Fruit fly (Drosophila melanogaster) whole organism, embryonic: ENCODE measurements around the gene Atat.

ENCODE experiments used
- ATbp ChIP-seq: fragments of 200-800 bp; sonication (Bioruptor generic); optimal IDR thresholded peaks from 2 replicates; lab custom pipeline; 2017; ENCODE audit warnings: missing biosample characterization, mild to moderate bottlenecking, missing genetic modification characterization, missing genetic modification reagents
- Aef1 ChIP-seq: fragments of 200-800 bp; sonication (Bioruptor generic); IDR thresholded peaks from 3 replicates; pipeline ENCODE4 v1.3.6; 2022; ENCODE audit warnings: missing biosample characterization, missing genetic modification characterization
- Antp ChIP-seq: fragments of 200-800 bp; sonication (Bioruptor generic); optimal IDR thresholded peaks from 3 replicates; lab custom pipeline; 2016; ENCODE audit warnings: missing biosample characterization, missing genetic modification characterization
- CG10274 ChIP-seq: fragments of 200-800 bp; sonication (Bioruptor generic); optimal IDR thresholded peaks from 3 replicates; lab custom pipeline; 2017; ENCODE audit warnings: missing biosample characterization, mild to moderate bottlenecking, missing genetic modification characterization
- CG10321 ChIP-seq: fragments of 200-800 bp; sonication (Bioruptor generic); IDR thresholded peaks from 2 replicates; pipeline ENCODE4 v1.3.6; 2022; ENCODE audit warnings: missing biosample characterization, missing genetic modification characterization
- CG10543 ChIP-seq: fragments of 200-800 bp; sonication (Bioruptor generic); optimal IDR thresholded peaks from 3 replicates; lab custom pipeline; 2017; ENCODE audit warnings: missing biosample characterization, mild to moderate bottlenecking, missing genetic modification characterization, moderate library complexity
- CG12659 ChIP-seq: fragments of 200-800 bp; sonication (Bioruptor generic); optimal IDR thresholded peaks from 3 replicates; lab custom pipeline; 2017; ENCODE audit warnings: mild to moderate bottlenecking, missing biosample characterization, missing genetic modification reagents, missing genetic modification characterization
- CG1529 ChIP-seq: fragments of 200-800 bp; sonication (Bioruptor generic); optimal IDR thresholded peaks from 3 replicates; lab custom pipeline; 2018; ENCODE audit warnings: missing biosample characterization, missing genetic modification characterization
- CG3065 ChIP-seq: fragments of 200-800 bp; sonication (Bioruptor generic); optimal IDR thresholded peaks from 2 replicates; lab custom pipeline; 2016; ENCODE audit warnings: missing biosample characterization, missing genetic modification characterization
- CG4360 ChIP-seq: fragments of 200-800 bp; sonication (Bioruptor generic); IDR thresholded peaks from 2 replicates; pipeline ENCODE4 v1.3.6; 2022; ENCODE audit warnings: missing biosample characterization, missing genetic modification characterization
- CG8359 ChIP-seq: fragments of 200-800 bp; sonication (Bioruptor generic); optimal IDR thresholded peaks from 2 replicates; lab custom pipeline; 2017; ENCODE audit warnings: missing biosample characterization, mild to moderate bottlenecking, missing genetic modification characterization, borderline replicate concordance
- CG9727 ChIP-seq: fragments of 200-800 bp; sonication (Bioruptor generic); optimal IDR thresholded peaks from 3 replicates; lab custom pipeline; 2017; ENCODE audit warnings: missing biosample characterization, mild to moderate bottlenecking, missing genetic modification characterization
- D19B ChIP-seq: fragments of 200-800 bp; sonication (Bioruptor generic); optimal IDR thresholded peaks from 2 replicates; lab custom pipeline; 2017; ENCODE audit warnings: missing biosample characterization, mild to moderate bottlenecking, missing genetic modification characterization
- Dad ChIP-seq: fragments of 200-800 bp; sonication (Bioruptor generic); optimal IDR thresholded peaks from 3 replicates; lab custom pipeline; 2016; ENCODE audit warnings: missing biosample characterization, missing genetic modification characterization
- Dll ChIP-seq: fragments of 200-800 bp; sonication (Bioruptor generic); IDR thresholded peaks from 4 replicates; pipeline ENCODE4 v1.3.6; 2022; ENCODE audit warnings: missing biosample characterization, missing genetic modification characterization; ENCODE audit not compliant: partially characterized antibody
- E2f1 ChIP-seq: fragments of 200-800 bp; sonication (Bioruptor generic); IDR thresholded peaks from 2 replicates; pipeline ENCODE4 v1.3.6; 2022; ENCODE audit warnings: missing biosample characterization, missing genetic modification characterization
- E2f2 ChIP-seq: fragments of 200-800 bp; sonication (Bioruptor generic); IDR thresholded peaks from 2 replicates; pipeline ENCODE4 v1.3.6; 2022; ENCODE audit warnings: missing biosample characterization, missing genetic modification characterization
- HHEX ChIP-seq: fragments of 200-800 bp; sonication (Bioruptor generic); optimal IDR thresholded peaks from 3 replicates; lab custom pipeline; 2017; ENCODE audit warnings: missing biosample characterization, mild to moderate bottlenecking, missing genetic modification characterization, missing genetic modification reagents
- HLHmδ ChIP-seq: fragments of 200-800 bp; sonication (Bioruptor generic); optimal IDR thresholded peaks from 2 replicates; lab custom pipeline; 2018; ENCODE audit warnings: missing biosample characterization, mild to moderate bottlenecking, missing genetic modification characterization, moderate library complexity
- Hmr ChIP-seq: fragments of 200-800 bp; sonication (Bioruptor generic); optimal IDR thresholded peaks from 3 replicates; lab custom pipeline; 2017; ENCODE audit warnings: mild to moderate bottlenecking, missing biosample characterization, missing genetic modification reagents, missing genetic modification characterization
- Hr3 ChIP-seq: fragments of 200-800 bp; sonication (Bioruptor generic); optimal IDR thresholded peaks from 3 replicates; lab custom pipeline; 2016; ENCODE audit warnings: missing biosample characterization, missing genetic modification characterization
- Hsf ChIP-seq: fragments of 200-800 bp; sonication (Bioruptor generic); optimal IDR thresholded peaks from 3 replicates; lab custom pipeline; 2016; ENCODE audit warnings: missing biosample characterization, missing genetic modification characterization
- Mes4 ChIP-seq: fragments of 200-800 bp; sonication (Bioruptor generic); optimal IDR thresholded peaks from 2 replicates; lab custom pipeline; 2016; ENCODE audit warnings: missing biosample characterization, missing genetic modification characterization
- NC2β ChIP-seq: fragments of 200-800 bp; sonication (Bioruptor generic); optimal IDR thresholded peaks from 2 replicates; lab custom pipeline; 2016; ENCODE audit warnings: missing biosample characterization, missing genetic modification characterization
- Neu2 ChIP-seq: fragments of 200-800 bp; sonication (Bioruptor generic); optimal IDR thresholded peaks from 3 replicates; lab custom pipeline; 2016; ENCODE audit warnings: missing biosample characterization, missing genetic modification characterization, borderline replicate concordance
- Poxn ChIP-seq: fragments of 200-800 bp; sonication (Bioruptor generic); IDR thresholded peaks from 2 replicates; pipeline ENCODE4 v1.3.6; 2022; ENCODE audit warnings: missing biosample characterization, missing genetic modification characterization
- Sox102F ChIP-seq: fragments of 200-800 bp; sonication (Bioruptor generic); optimal IDR thresholded peaks from 2 replicates; lab custom pipeline; 2018; ENCODE audit warnings: missing biosample characterization, mild to moderate bottlenecking, missing genetic modification characterization, moderate library complexity
- Sry-β ChIP-seq: fragments of 200-800 bp; sonication (Bioruptor generic); optimal IDR thresholded peaks from 2 replicates; lab custom pipeline; 2018; ENCODE audit warnings: missing biosample characterization, mild to moderate bottlenecking, missing genetic modification characterization, moderate library complexity
- Taf1 ChIP-seq: fragments of 200-800 bp; sonication (Bioruptor generic); IDR thresholded peaks from 2 replicates; pipeline ENCODE4 v1.3.6; 2022; ENCODE audit warnings: missing biosample characterization, missing genetic modification characterization
- Tbp ChIP-seq: fragments of >200 bp; optimal IDR thresholded peaks from 2 replicates; lab custom pipeline; 2018; ENCODE audit warnings: missing biosample characterization, missing genetic modification characterization
- Trl ChIP-seq, 3 experiments: fragments of >200 bp in 2 of 3; fragments of 200-800 bp in 1 of 3; sonication (Bioruptor generic) in 1 of 3; optimal IDR thresholded peaks; 2 replicates in 1 of 3; 3 replicates in 2 of 3; lab custom pipeline; 2016 to 2017; ENCODE audit warnings: missing biosample characterization in 1 of 3, missing genetic modification characterization in 1 of 3
- aop ChIP-seq: fragments of 200-800 bp; sonication (Bioruptor generic); IDR thresholded peaks from 2 replicates; pipeline ENCODE4 v1.3.6; 2022; ENCODE audit warnings: missing biosample characterization, missing genetic modification characterization
- bcd ChIP-seq: fragments of 200-800 bp; sonication (Bioruptor generic); optimal IDR thresholded peaks from 2 replicates; lab custom pipeline; 2017; ENCODE audit warnings: missing biosample characterization, mild to moderate bottlenecking, missing genetic modification characterization
- br ChIP-seq: fragments of >200 bp; optimal IDR thresholded peaks from 2 replicates; lab custom pipeline; 2017
- chm ChIP-seq: fragments of 200-800 bp; sonication (Bioruptor generic); IDR thresholded peaks from 2 replicates; pipeline ENCODE4 v1.3.6; 2022; ENCODE audit warnings: missing biosample characterization, missing genetic modification characterization
- gro ChIP-seq: fragments of 200-800 bp; sonication (Bioruptor generic); optimal IDR thresholded peaks from 2 replicates; lab custom pipeline; 2016; ENCODE audit warnings: missing biosample characterization, missing genetic modification characterization
- h ChIP-seq: fragments of >200 bp; optimal IDR thresholded peaks from 2 replicates; lab custom pipeline; 2017
- luna ChIP-seq: fragments of 200-800 bp; sonication (Bioruptor generic); optimal IDR thresholded peaks from 2 replicates; lab custom pipeline; 2016; ENCODE audit warnings: missing biosample characterization, missing genetic modification characterization
- maf-S ChIP-seq: fragments of 200-800 bp; sonication (Bioruptor generic); optimal IDR thresholded peaks from 2 replicates; lab custom pipeline; 2016; ENCODE audit warnings: missing biosample characterization, missing genetic modification characterization
- p53 ChIP-seq: fragments of 200-800 bp; sonication (Bioruptor generic); optimal IDR thresholded peaks from 2 replicates; lab custom pipeline; 2016; ENCODE audit warnings: missing biosample characterization, missing genetic modification characterization
- pb ChIP-seq: fragments of 200-800 bp; sonication (Bioruptor generic); optimal IDR thresholded peaks from 3 replicates; lab custom pipeline; 2016; ENCODE audit warnings: missing biosample characterization, missing genetic modification characterization
- pfk ChIP-seq: fragments of 200-800 bp; sonication (Bioruptor generic); optimal IDR thresholded peaks from 2 replicates; lab custom pipeline; 2018; ENCODE audit warnings: missing biosample characterization, mild to moderate bottlenecking, missing genetic modification characterization, moderate library complexity
- phol ChIP-seq: fragments of 200-800 bp; sonication (Bioruptor generic); optimal IDR thresholded peaks from 3 replicates; lab custom pipeline; 2018; ENCODE audit warnings: missing biosample characterization, mild to moderate bottlenecking, missing genetic modification characterization, moderate library complexity
- pros ChIP-seq: fragments of 200-800 bp; sonication (Bioruptor generic); optimal IDR thresholded peaks from 3 replicates; lab custom pipeline; 2019; ENCODE audit warnings: missing biosample characterization, mild to moderate bottlenecking, missing genetic modification characterization, moderate library complexity
- rib ChIP-seq: fragments of 200-800 bp; sonication (Bioruptor generic); IDR thresholded peaks from 2 replicates; pipeline ENCODE4 v1.3.6; 2022; ENCODE audit warnings: missing biosample characterization, missing genetic modification characterization
- so ChIP-seq: fragments of 200-800 bp; sonication (Bioruptor generic); IDR thresholded peaks from 3 replicates; pipeline ENCODE4 v1.3.6; 2022; ENCODE audit warnings: missing biosample characterization, missing genetic modification characterization
- tio ChIP-seq: fragments of 200-800 bp; sonication (Bioruptor generic); optimal IDR thresholded peaks from 2 replicates; lab custom pipeline; 2017; ENCODE audit warnings: missing biosample characterization, missing genetic modification characterization, inconsistent platforms
- ttk ChIP-seq: fragments of 200-800 bp; sonication (Bioruptor generic); IDR thresholded peaks from 2 replicates; pipeline ENCODE4 v2.1.2; 2022; ENCODE audit warnings: missing biosample characterization, missing genetic modification characterization
- yki ChIP-seq: fragments of >200 bp; optimal IDR thresholded peaks from 3 replicates; lab custom pipeline; 2018
- zfh2 ChIP-seq: fragments of 200-800 bp; sonication (Bioruptor generic); optimal IDR thresholded peaks from 2 replicates; lab custom pipeline; 2016; ENCODE audit warnings: missing biosample characterization, missing genetic modification characterization

The Atat gene

DNA sequence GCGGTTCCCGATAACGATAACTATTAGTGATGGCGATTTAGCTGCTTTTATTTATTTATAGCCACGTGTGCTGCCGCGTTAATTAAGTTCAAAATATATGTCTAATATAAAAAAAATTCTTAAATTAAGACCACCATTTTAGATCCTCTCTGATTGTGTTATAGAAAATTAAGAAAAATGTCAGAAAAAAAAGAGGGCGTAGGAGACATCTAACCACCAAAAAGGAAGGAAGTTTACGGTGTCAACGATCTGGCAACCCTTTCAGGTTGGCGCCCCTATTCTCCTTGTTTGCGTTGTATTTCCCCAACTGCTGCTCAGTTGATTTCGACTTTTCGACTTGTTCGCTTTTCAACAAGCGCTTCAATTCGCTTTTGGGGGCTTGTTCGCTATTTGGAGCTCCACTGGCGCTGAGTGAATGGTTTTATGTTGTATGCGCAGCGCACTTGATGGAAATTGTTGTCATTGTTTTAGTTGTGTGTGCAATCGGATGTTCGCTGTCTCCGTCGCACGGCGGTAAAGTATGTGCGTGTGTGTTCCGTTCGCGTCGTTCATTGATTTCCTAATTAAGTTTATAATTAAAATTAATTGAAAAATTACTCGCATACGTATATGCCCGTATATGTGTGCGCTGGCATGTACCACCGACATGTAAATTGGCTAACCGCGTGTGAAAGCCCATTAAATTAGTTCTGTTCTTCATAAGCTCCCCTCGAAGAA, 34.4 kb upstream of the Atat start, which contains the start of the genes CG3434 and CG44838 (continued):
- peak; percentile 70 for TF ChIP-seq tio (GFP tag; lab: Kevin White, UChicago)
- no peak for TF ChIP-seq HLHmδ (GFP tag; lab: Kevin White, UChicago)
- no peak for TF ChIP-seq Trl (optimal IDR thresholded peaks at IDR 0.05; lab: Kevin White, UChicago)
- TF ChIP-seq Trl (GFP tag; optimal IDR thresholded peaks at IDR 0.05; lab: Kevin White, UChicago): peak; percentile 53
- peak; percentile 73 for TF ChIP-seq E2f1
- TF ChIP-seq zfh2 (GFP tag; lab: Kevin White, UChicago): peak; percentile 75
- peak; percentile 70 for TF ChIP-seq ttk (GFP tag; lab: Robert Waterston, UW)
- TF ChIP-seq CG10274 (GFP tag; lab: Kevin White, UChicago): peak; percentile 45
- no peak for TF ChIP-seq rib (GFP tag; lab: Robert Waterston, UW)
- TF ChIP-seq Neu2 (GFP tag; lab: Kevin White, UChicago): peak; percentile 56
- TF ChIP-seq NC2β (GFP tag; lab: Kevin White, UChicago): peak; percentile 73
- TF ChIP-seq Tbp (GFP tag; lab: Kevin White, UChicago): no peak
- peak; percentile 62 for TF ChIP-seq HHEX
- no peak for TF ChIP-seq pb
- peak; percentile 83 for TF ChIP-seq Hsf (GFP tag; lab: Kevin White, UChicago)
- peak; percentile 86 for TF ChIP-seq CG9727 (GFP tag; lab: Kevin White, UChicago)
- TF ChIP-seq E2f2 (GFP tag; lab: Robert Waterston, UW): peak; percentile 78
- peak; percentile 90 for TF ChIP-seq CG12659 (GFP tag; lab: Kevin White, UChicago)
- TF ChIP-seq Taf1: 0 out of 2 replicates have a peak, but pooled peaks have one; percentile 33
- TF ChIP-seq D19B (GFP tag; lab: Kevin White, UChicago): peak; percentile 57
- TF ChIP-seq aop (GFP tag; lab: Robert Waterston, UW): no peak
- TF ChIP-seq Antp: peak; percentile 62
- peak; percentile 28 for TF ChIP-seq luna (GFP tag; lab: Kevin White, UChicago)
- TF ChIP-seq pros (GFP tag; lab: Kevin White, UChicago): peak; percentile 17
- peak; percentile 82 for TF ChIP-seq Hr3 (GFP tag; lab: Kevin White, UChicago)
- no peak for TF ChIP-seq chm
- TF ChIP-seq pfk (GFP tag; lab: Kevin White, UChicago): no peak
- peak; percentile 91 for TF ChIP-seq CG10543 (GFP tag; lab: Kevin White, UChicago)
- TF ChIP-seq Mes4 (GFP tag; lab: Kevin White, UChicago): peak; percentile 68
- peak; percentile 71 for TF ChIP-seq Dad (GFP tag; lab: Kevin White, UChicago)
- TF ChIP-seq so: no peak
- peak; percentile 57 for TF ChIP-seq Aef1 (GFP tag; lab: Robert Waterston, UW)
- TF ChIP-seq Sry-β: peak; percentile 97
- TF ChIP-seq ATbp (GFP tag; lab: Kevin White, UChicago): peak; percentile 55
- peak; percentile 45 for TF ChIP-seq CG1529
- no peak for TF ChIP-seq yki (lab: Kevin White, UChicago)
- TF ChIP-seq maf-S (GFP tag; lab: Kevin White, UChicago): peak; percentile 35
- TF ChIP-seq Poxn (GFP tag; lab: Robert Waterston, UW): 0 out of 2 replicates have a peak, but pooled peaks have one; percentile 28
- TF ChIP-seq phol (tag; lab: Kevin White, UChicago): peak; percentile 96
- peak; percentile 78 for TF ChIP-seq bcd (GFP tag; lab: Kevin White, UChicago)
- 0 out of 2 replicates have a peak, but pooled peaks have one; percentile 34 for TF ChIP-seq CG4360 (GFP tag; lab: Robert Waterston, UW)
- TF ChIP-seq gro (GFP tag; lab: Kevin White, UChicago): peak; percentile 64
- TF ChIP-seq br: no peak
- TF ChIP-seq CG3065 (GFP tag; lab: Kevin White, UChicago): peak; percentile 51
- no peak for TF ChIP-seq h (lab: Kevin White, UChicago)
- peak; percentile 39 for TF ChIP-seq p53 (GFP tag; lab: Kevin White, UChicago)
- TF ChIP-seq CG8359 (GFP tag; lab: Kevin White, UChicago): no peak
- TF ChIP-seq Hmr: peak; percentile 83
- TF ChIP-seq Sox102F (GFP tag; lab: Kevin White, UChicago): peak; percentile 79
- TF ChIP-seq CG10321 (GFP tag; lab: Robert Waterston, UW): no peak
- TF ChIP-seq Dll (GFP tag; lab: Robert Waterston, UW): peak; percentile 21; the same call in 1 of the 4 replicates
